Fruit fly (Drosophila melanogaster) whole organism, prepupa: Measurements from ENCODE around the gene CG6184.
A peak's percentile ranks its signal among the peaks of the same experiment; 100 is the strongest.

Source experiments
- CG10669 ChIP-seq: fragments of 200-800 bp; sonication (Bioruptor generic); optimal IDR thresholded peaks from 3 replicates; lab custom pipeline; 2018; ENCODE audit warnings: missing biosample characterization, mild to moderate bottlenecking, missing genetic modification characterization, moderate library complexity
- CG11294 ChIP-seq: fragments of 200-800 bp; sonication (Bioruptor generic); IDR thresholded peaks from 2 replicates; pipeline ENCODE4 v1.3.6; 2022; ENCODE audit warnings: missing biosample characterization, missing genetic modification characterization
- CG11902 ChIP-seq: fragments of 200-800 bp; sonication (Bioruptor generic); optimal IDR thresholded peaks from 3 replicates; lab custom pipeline; 2016; ENCODE audit warnings: missing biosample characterization, missing genetic modification characterization
- CG15336 ChIP-seq: fragments of 200-800 bp; sonication (Bioruptor generic); IDR thresholded peaks from 2 replicates; pipeline ENCODE4 v1.3.6; 2022; ENCODE audit warnings: missing biosample characterization, missing genetic modification characterization
- CG1621 ChIP-seq: fragments of 200-800 bp; sonication (Bioruptor generic); optimal IDR thresholded peaks from 3 replicates; lab custom pipeline; 2018; ENCODE audit warnings: missing biosample characterization, mild to moderate bottlenecking, missing genetic modification characterization
- CG31627 ChIP-seq: fragments of 200-800 bp; sonication (Bioruptor generic); optimal IDR thresholded peaks from 3 replicates; lab custom pipeline; 2016; ENCODE audit warnings: missing biosample characterization, missing genetic modification characterization
- CG32006 ChIP-seq: fragments of 200-800 bp; sonication (Bioruptor generic); optimal IDR thresholded peaks from 3 replicates; lab custom pipeline; 2017; ENCODE audit warnings: missing biosample characterization, mild to moderate bottlenecking, missing genetic modification characterization
- CG34406 ChIP-seq: fragments of 200-800 bp; sonication (Bioruptor generic); optimal IDR thresholded peaks from 3 replicates; lab custom pipeline; 2016; ENCODE audit warnings: missing biosample characterization, missing genetic modification characterization
- CG3919 ChIP-seq: fragments of 200-800 bp; sonication (Bioruptor generic); optimal IDR thresholded peaks from 3 replicates; lab custom pipeline; 2016; ENCODE audit warnings: missing biosample characterization, missing genetic modification characterization
- CG4318 ChIP-seq: fragments of 200-800 bp; sonication (Bioruptor generic); optimal IDR thresholded peaks from 3 replicates; lab custom pipeline; 2017; ENCODE audit warnings: missing biosample characterization, mild to moderate bottlenecking, missing genetic modification characterization
- CG6276 ChIP-seq: fragments of 200-800 bp; sonication (Bioruptor generic); optimal IDR thresholded peaks from 2 replicates; lab custom pipeline; 2017; ENCODE audit warnings: missing biosample characterization, mild to moderate bottlenecking, missing genetic modification characterization
- CG6792 ChIP-seq: fragments of 200-800 bp; sonication (Bioruptor generic); optimal IDR thresholded peaks from 3 replicates; lab custom pipeline; 2016; ENCODE audit warnings: missing biosample characterization, missing genetic modification characterization
- CG6808 ChIP-seq: fragments of 200-800 bp; sonication (Bioruptor generic); optimal IDR thresholded peaks from 3 replicates; lab custom pipeline; 2017; ENCODE audit warnings: missing biosample characterization, missing genetic modification characterization, mild to moderate bottlenecking, moderate library complexity, missing genetic modification reagents
- CG6854 ChIP-seq: fragments of 200-800 bp; sonication (Bioruptor generic); optimal IDR thresholded peaks from 2 replicates; lab custom pipeline; 2017; ENCODE audit warnings: missing biosample characterization, mild to moderate bottlenecking, missing genetic modification characterization
- CG7368 ChIP-seq: fragments of 200-800 bp; sonication (Bioruptor generic); optimal IDR thresholded peaks from 3 replicates; lab custom pipeline; 2016; ENCODE audit warnings: missing biosample characterization, missing genetic modification characterization
- CG8319 ChIP-seq: fragments of 200-800 bp; sonication (Bioruptor generic); optimal IDR thresholded peaks from 3 replicates; lab custom pipeline; 2016; ENCODE audit warnings: missing biosample characterization, missing genetic modification characterization
- CG8632 ChIP-seq: fragments of 200-800 bp; sonication (Bioruptor generic); optimal IDR thresholded peaks from 3 replicates; lab custom pipeline; 2016; ENCODE audit warnings: missing biosample characterization, missing genetic modification characterization
- CG9139 ChIP-seq: fragments of 200-800 bp; sonication (Bioruptor generic); optimal IDR thresholded peaks from 3 replicates; lab custom pipeline; 2017; ENCODE audit warnings: missing biosample characterization, mild to moderate bottlenecking, missing genetic modification characterization
- Eip75B ChIP-seq: fragments of 200-800 bp; sonication (Bioruptor generic); optimal IDR thresholded peaks from 3 replicates; lab custom pipeline; 2016; ENCODE audit warnings: missing biosample characterization, missing genetic modification characterization
- Eip93F ChIP-seq: fragments of 200-800 bp; sonication (Bioruptor generic); optimal IDR thresholded peaks from 2 replicates; lab custom pipeline; 2016; ENCODE audit warnings: missing biosample characterization, mild to moderate bottlenecking, missing genetic modification characterization
- Ets21C ChIP-seq: fragments of 200-800 bp; sonication (Bioruptor generic); optimal IDR thresholded peaks from 3 replicates; lab custom pipeline; 2016; ENCODE audit warnings: missing biosample characterization, missing genetic modification characterization
- Ets96B ChIP-seq: fragments of 200-800 bp; optimal IDR thresholded peaks from 2 replicates; lab custom pipeline; 2019; ENCODE audit warnings: missing biosample characterization, mild to moderate bottlenecking, missing genetic modification characterization, moderate library complexity
- Gug ChIP-seq: fragments of 200-800 bp; sonication (Bioruptor generic); IDR thresholded peaks from 2 replicates; pipeline ENCODE4 v1.3.6; 2022; ENCODE audit warnings: missing biosample characterization, missing genetic modification characterization
- Hr38 ChIP-seq: sonication (Bioruptor generic); optimal IDR thresholded peaks from 2 replicates; lab custom pipeline; 2016; ENCODE audit warnings: missing biosample characterization, missing genetic modification characterization
- Hr39 ChIP-seq: fragments of 200-800 bp; sonication (Bioruptor generic); optimal IDR thresholded peaks from 2 replicates; lab custom pipeline; 2016; ENCODE audit warnings: missing biosample characterization, missing genetic modification characterization
- Hr4 ChIP-seq: fragments of 200-800 bp; sonication (Bioruptor generic); optimal IDR thresholded peaks from 3 replicates; lab custom pipeline; 2016; ENCODE audit warnings: missing biosample characterization, missing genetic modification characterization
- Lpt ChIP-seq: fragments of 200-800 bp; sonication (Bioruptor generic); optimal IDR thresholded peaks from 3 replicates; lab custom pipeline; 2016; ENCODE audit warnings: missing biosample characterization, missing genetic modification characterization
- Met ChIP-seq: fragments of 200-800 bp; sonication (Bioruptor generic); optimal IDR thresholded peaks from 3 replicates; lab custom pipeline; 2016; ENCODE audit warnings: missing biosample characterization, missing genetic modification characterization
- OdsH ChIP-seq: fragments of 200-800 bp; sonication (Bioruptor generic); optimal IDR thresholded peaks from 3 replicates; lab custom pipeline; 2016; ENCODE audit warnings: missing biosample characterization, missing genetic modification characterization
- Smox ChIP-seq: fragments of 200-800 bp; sonication (Bioruptor generic); optimal IDR thresholded peaks from 3 replicates; lab custom pipeline; 2016; ENCODE audit warnings: missing biosample characterization, missing genetic modification characterization
- Sox102F ChIP-seq: fragments of 200-800 bp; sonication (Bioruptor generic); optimal IDR thresholded peaks from 2 replicates; lab custom pipeline; 2016; ENCODE audit warnings: missing biosample characterization, mild to moderate bottlenecking, missing genetic modification characterization
- Sox15 ChIP-seq: fragments of 200-800 bp; sonication (Bioruptor generic); optimal IDR thresholded peaks from 3 replicates; lab custom pipeline; 2016; ENCODE audit warnings: missing biosample characterization, missing genetic modification characterization
- achi ChIP-seq: fragments of 200-800 bp; sonication (Bioruptor generic); optimal IDR thresholded peaks from 3 replicates; lab custom pipeline; 2016; ENCODE audit warnings: missing biosample characterization, missing genetic modification characterization
- dac ChIP-seq: fragments of 200-800 bp; sonication (Bioruptor generic); optimal IDR thresholded peaks from 2 replicates; lab custom pipeline; 2017; ENCODE audit warnings: missing biosample characterization, mild to moderate bottlenecking, missing genetic modification characterization
- dsx ChIP-seq: fragments of 200-800 bp; optimal IDR thresholded peaks from 3 replicates; lab custom pipeline; 2019; ENCODE audit warnings: missing biosample characterization, mild to moderate bottlenecking, missing genetic modification characterization, moderate library complexity; ENCODE audit not compliant: poor library complexity, severe bottlenecking
- eg ChIP-seq: fragments of 200-800 bp; sonication (Bioruptor generic); IDR thresholded peaks from 3 replicates; pipeline ENCODE4 v1.3.6; 2022; ENCODE audit warnings: missing biosample characterization, missing genetic modification characterization
- esn ChIP-seq: fragments of 200-800 bp; sonication (Bioruptor generic); optimal IDR thresholded peaks from 2 replicates; lab custom pipeline; 2016; ENCODE audit warnings: missing biosample characterization, mild to moderate bottlenecking, missing genetic modification characterization, moderate library complexity
- fd59A ChIP-seq: fragments of 200-800 bp; sonication (Bioruptor generic); optimal IDR thresholded peaks from 2 replicates; lab custom pipeline; 2017; ENCODE audit warnings: missing biosample characterization, mild to moderate bottlenecking, missing genetic modification characterization, missing genetic modification reagents
- fd85E ChIP-seq: fragments of 200-800 bp; sonication (Bioruptor generic); optimal IDR thresholded peaks from 3 replicates; lab custom pipeline; 2016; ENCODE audit warnings: missing biosample characterization, missing genetic modification characterization
- lz ChIP-seq: fragments of 200-800 bp; sonication (Bioruptor generic); optimal IDR thresholded peaks from 3 replicates; lab custom pipeline; 2016; ENCODE audit warnings: missing biosample characterization, missing genetic modification characterization
- pdm3 ChIP-seq: fragments of 200-800 bp; sonication (Bioruptor generic); optimal IDR thresholded peaks from 3 replicates; lab custom pipeline; 2016; ENCODE audit warnings: missing biosample characterization, missing genetic modification characterization
- ss ChIP-seq, 2 experiments: fragments of 200-800 bp; sonication (Bioruptor generic); optimal IDR thresholded peaks; 2 replicates in 1 of 2; 3 replicates in 1 of 2; lab custom pipeline; 2017 to 2018; ENCODE audit warnings: mild to moderate bottlenecking in 2 of 2, missing biosample characterization in 2 of 2, missing genetic modification characterization in 2 of 2, moderate library complexity in 1 of 2
- svp ChIP-seq: fragments of 200-800 bp; sonication (Bioruptor generic); peaks from one replicate; lab custom pipeline; 2016; ENCODE audit warnings: missing biosample characterization, missing genetic modification characterization
- topi ChIP-seq: fragments of 200-800 bp; sonication (Bioruptor generic); optimal IDR thresholded peaks from 3 replicates; lab custom pipeline; 2016; ENCODE audit warnings: missing biosample characterization, missing genetic modification characterization

CG6184 gene

DNA sequence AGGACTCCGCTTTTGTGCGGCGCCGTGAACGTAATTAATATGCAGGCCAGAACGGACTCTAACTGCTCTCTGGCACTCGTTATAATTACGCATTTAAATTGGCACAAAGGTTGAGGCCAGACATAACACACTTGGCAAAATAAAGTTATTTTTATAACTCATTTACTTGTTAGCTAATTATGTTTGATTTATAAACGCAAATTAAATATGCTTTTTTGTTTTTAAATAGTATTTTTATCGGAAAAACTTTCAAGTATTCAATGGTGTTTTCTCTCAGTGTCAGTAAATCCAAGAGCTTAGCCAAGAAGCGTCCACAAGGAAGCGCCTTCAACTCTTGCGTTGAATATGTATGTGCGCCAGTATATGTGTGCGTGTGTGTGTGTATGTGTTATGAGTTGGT lies 15.2 kb upstream of the CG6184 start (continued):
- TF ChIP-seq Ets96B (tag; lab: Kevin White, UChicago) (peak; percentile 40), CG3919 (peak; percentile 14), Hr39 (GFP tag; lab: Kevin White, UChicago) (peak; percentile 31), Ets21C (GFP tag; lab: Kevin White, UChicago) (no peak), svp (GFP tag; lab: Kevin White, UChicago) (peak; percentile 58), Gug (GFP tag; lab: Robert Waterston, UW) (no peak), dsx (GFP tag; lab: Kevin White, UChicago) (no peak), Hr4 (GFP tag; lab: Kevin White, UChicago) (peak; percentile 24), OdsH (GFP tag; lab: Kevin White, UChicago) (peak; percentile 6), Met (GFP tag; lab: Kevin White, UChicago) (peak; percentile 44), Hr38 (GFP tag; lab: Kevin White, UChicago) (no peak), CG8632 (no peak), CG15336 (GFP tag; lab: Robert Waterston, UW) (no peak), CG6854 (no peak)

dm6 chr3R:19672136-19672535 lies 14.5 kb upstream of the CG6184 start:
- no peak for TF ChIP-seq Met (GFP tag; lab: Kevin White, UChicago)
- TF ChIP-seq CG15336 (GFP tag; lab: Robert Waterston, UW) = no peak
- TF ChIP-seq CG6854 = no peak
- TF ChIP-seq Eip93F (GFP tag; lab: Kevin White, UChicago) = no peak
- no peak for TF ChIP-seq CG6276 (GFP tag; lab: Kevin White, UChicago)
- no peak for TF ChIP-seq achi (GFP tag; lab: Kevin White, UChicago)
- TF ChIP-seq esn (GFP tag; lab: Kevin White, UChicago) = no peak
- no peak for TF ChIP-seq Hr38 (GFP tag; lab: Kevin White, UChicago)
- no peak for TF ChIP-seq CG10669 (GFP tag; lab: Kevin White, UChicago)

DNA sequence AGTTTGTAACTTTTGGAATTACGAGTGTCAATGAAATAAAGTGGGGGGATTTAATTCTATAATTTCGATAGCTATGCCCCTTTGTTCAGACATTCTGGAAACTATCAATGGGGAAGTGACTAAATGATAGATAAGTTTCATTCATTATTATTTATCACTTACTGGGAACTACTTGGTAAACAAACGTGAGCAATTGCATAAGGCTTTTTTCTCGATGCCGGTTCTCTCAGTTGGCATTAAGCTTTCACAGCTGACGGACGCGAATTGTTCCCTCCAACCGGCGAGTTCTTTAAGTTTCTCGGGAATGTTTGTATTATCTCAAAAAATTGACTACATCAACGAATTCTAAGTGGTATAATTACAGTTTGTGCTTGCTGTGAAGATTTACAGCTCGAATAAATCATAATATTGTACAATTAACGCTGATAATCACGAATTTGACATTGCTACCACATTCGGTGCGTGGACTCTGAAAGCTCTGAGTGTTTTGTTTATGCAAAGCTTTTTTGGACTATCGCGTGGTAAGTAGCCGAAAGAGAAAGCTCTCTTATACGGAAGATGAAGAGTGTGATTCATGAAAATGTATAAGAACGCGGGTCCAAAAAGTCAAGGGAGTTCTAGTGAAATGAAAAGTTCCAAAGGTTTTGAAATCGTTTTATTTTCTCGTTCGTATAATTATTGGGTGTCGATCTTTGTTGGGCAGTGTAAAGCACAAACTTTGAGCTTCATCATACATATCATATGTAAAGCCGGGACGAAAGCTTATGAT lies 13.7 kb upstream of the CG6184 start, which contains the start of gene Naam:
Gene Naam, plus strand, starts transcription at position 228 of the 769 bp plus-strand sequence.
- TF ChIP-seq dsx (GFP tag; lab: Kevin White, UChicago) (peak; percentile 49), fd85E (peak; percentile 57), dac (GFP tag; lab: Kevin White, UChicago) (peak; percentile 69), Sox102F (GFP tag; lab: Kevin White, UChicago) (peak; percentile 70), fd59A (GFP tag; lab: Kevin White, UChicago) (no peak), CG6792 (GFP tag; lab: Kevin White, UChicago) (peak; percentile 67), CG6808 (GFP tag; lab: Kevin White, UChicago) (peak; percentile 27), CG6276 (GFP tag; lab: Kevin White, UChicago) (peak; percentile 72), CG4318 (GFP tag; lab: Kevin White, UChicago) (peak; percentile 22), svp (GFP tag; lab: Kevin White, UChicago) (peak; percentile 87), CG34406 (peak; percentile 68), eg (peak; percentile 93), CG1621 (tag; lab: Kevin White, UChicago) (peak; percentile 62), CG7368 (GFP tag; lab: Kevin White, UChicago) (peak; percentile 83), Ets96B (tag; lab: Kevin White, UChicago) (peak; percentile 59), topi (GFP tag; lab: Kevin White, UChicago) (peak; percentile 72), lz (GFP tag; lab: Kevin White, UChicago) (peak; percentile 76), CG11294 (GFP tag; lab: Robert Waterston, UW) (peak; percentile 34; the same call in 1 of the 2 replicates), CG8319 (GFP tag; lab: Kevin White, UChicago) (peak; percentile 57), CG3919 (peak; percentile 84), CG32006 (peak; percentile 69), CG31627 (GFP tag; lab: Kevin White, UChicago) (peak; percentile 78), Sox15 (GFP tag; lab: Kevin White, UChicago) (peak; percentile 2), Lpt (GFP tag; lab: Kevin White, UChicago) (peak; percentile 66), CG8632 (peak; percentile 54), CG15336 (GFP tag; lab: Robert Waterston, UW) (peak; percentile 78), pdm3 (GFP tag; lab: Kevin White, UChicago) (peak; percentile 70), CG10669 (GFP tag; lab: Kevin White, UChicago) (peak; percentile 65), ss (GFP tag; optimal IDR thresholded peaks at IDR 0.05; lab: Kevin White, UChicago) (peak in 1 of 2 experiments; percentile 6), CG11902 (GFP tag; lab: Kevin White, UChicago) (peak; percentile 16), achi (GFP tag; lab: Kevin White, UChicago) (peak; percentile 77), Hr38 (GFP tag; lab: Kevin White, UChicago) (no peak), Eip75B (peak; percentile 77), Smox (GFP tag; lab: Kevin White, UChicago) (peak; percentile 79), CG9139 (no peak), Gug (GFP tag; lab: Robert Waterston, UW) (peak; percentile 74)
